Fruit fly (Drosophila melanogaster): ENCODE measurements around the gene mtm.

Gene mtm

dm6 chr2L:6019352-6020131 is 17.3 kb downstream of the mtm start, which contains the start of gene H2.0 (continued):
- peak; percentile 22 for TF ChIP-seq fd64A (GFP tag; optimal IDR thresholded peaks at IDR 0.05)
- TF ChIP-seq CG2678 (tag; optimal IDR thresholded peaks at IDR 0.05): peak; percentile 52
- TF ChIP-seq CG34224 (GFP tag; IDR thresholded peaks at IDR 0.05; ENCODE audit: partially characterized antibody): no peak
- peak; percentile 10 for TF ChIP-seq tin (GFP tag; optimal IDR thresholded peaks at IDR 0.05)
- TF ChIP-seq sc (optimal IDR thresholded peaks at IDR 0.05): no peak
- peak; percentile 37 for TF ChIP-seq sc (GFP tag; optimal IDR thresholded peaks at IDR 0.05)
- peak; percentile 37 for TF ChIP-seq gcm (GFP tag; optimal IDR thresholded peaks at IDR 0.05)
- TF ChIP-seq CG32532 (GFP tag; IDR thresholded peaks at IDR 0.05): no peak
- TF ChIP-seq nerfin-1 (tag; optimal IDR thresholded peaks at IDR 0.05): no peak
- TF ChIP-seq wek (GFP tag; optimal IDR thresholded peaks at IDR 0.05): no peak
- TF ChIP-seq CG17612 (GFP tag; IDR thresholded peaks at IDR 0.05): no peak
- peak; percentile 52 for TF ChIP-seq abd-A (tag; optimal IDR thresholded peaks at IDR 0.05)
- TF ChIP-seq CG1024 (GFP tag; IDR thresholded peaks at IDR 0.05): 0 out of 2 replicates have a peak, but pooled peaks have one; percentile 17
- peak; percentile 18 for TF ChIP-seq Chrac-16 (GFP tag; optimal IDR thresholded peaks at IDR 0.05)
- no peak for TF ChIP-seq CG5953 (GFP tag; IDR thresholded peaks at IDR 0.05)
- 0 out of 3 replicates have a peak, but pooled peaks have one; percentile 16 for TF ChIP-seq Optix (GFP tag; IDR thresholded peaks at IDR 0.05)
- no peak for TF ChIP-seq slp2 (GFP tag; optimal IDR thresholded peaks at IDR 0.05)
- TF ChIP-seq HmgD (GFP tag; optimal IDR thresholded peaks at IDR 0.05): no peak
- 0 out of 2 replicates have a peak, but pooled peaks have one; percentile 11 for TF ChIP-seq danr (GFP tag; IDR thresholded peaks at IDR 0.05)
- peak; percentile 5 for TF ChIP-seq kah (GFP tag; optimal IDR thresholded peaks at IDR 0.05)
- peak; percentile 46 for TF ChIP-seq Oli (tag; optimal IDR thresholded peaks at IDR 0.05)
- no peak for TF ChIP-seq CG10147 (GFP tag; optimal IDR thresholded peaks at IDR 0.05)
- peak; percentile 20 for TF ChIP-seq zen (tag; optimal IDR thresholded peaks at IDR 0.05)
- TF ChIP-seq Rfx (GFP tag; IDR thresholded peaks at IDR 0.05): 0 out of 2 replicates have a peak, but pooled peaks have one; percentile 11
- TF ChIP-seq Ravus (GFP tag; IDR thresholded peaks at IDR 0.05): no peak
- TF ChIP-seq CG17385 (GFP tag; optimal IDR thresholded peaks at IDR 0.05): peak; percentile 8
- no peak for TF ChIP-seq CG12299 (tag; optimal IDR thresholded peaks at IDR 0.05)
- TF ChIP-seq Hmr (GFP tag; optimal IDR thresholded peaks at IDR 0.05): peak; percentile 1
- peak; percentile 52 for TF ChIP-seq CG17829 (tag; optimal IDR thresholded peaks at IDR 0.05)
- no peak for TF ChIP-seq prd (optimal IDR thresholded peaks at IDR 0.05)
- peak; percentile 50; the same call in 2 of the 3 replicates for TF ChIP-seq prd (GFP tag; IDR thresholded peaks at IDR 0.05)
- no peak for TF ChIP-seq Sry-δ (GFP tag; optimal IDR thresholded peaks at IDR 0.05)
- 0 out of 3 replicates have a peak, but pooled peaks have one; percentile 28 for TF ChIP-seq CG11695 (GFP tag; IDR thresholded peaks at IDR 0.05)
- TF ChIP-seq Bgb (GFP tag; IDR thresholded peaks at IDR 0.05; ENCODE audit: partially characterized antibody): 0 out of 2 replicates have a peak, but pooled peaks have one; percentile 10
- TF ChIP-seq CG33557 (GFP tag; optimal IDR thresholded peaks at IDR 0.05): peak; percentile 31
- peak; percentile 26 for TF ChIP-seq Med (GFP tag)
- TF ChIP-seq CG7987 (GFP tag; optimal IDR thresholded peaks at IDR 0.05): no peak
- peak; percentile 74 for TF ChIP-seq CG18262 (tag; optimal IDR thresholded peaks at IDR 0.05)
- peak; percentile 35 for TF ChIP-seq D19A (tag; optimal IDR thresholded peaks at IDR 0.05)
- TF ChIP-seq CG1529 (GFP tag; optimal IDR thresholded peaks at IDR 0.05): peak; percentile 38
- TF ChIP-seq CG10267 (tag; optimal IDR thresholded peaks at IDR 0.05): peak; percentile 27
- TF ChIP-seq bcd (GFP tag; optimal IDR thresholded peaks at IDR 0.05): peak; percentile 19
- no peak for TF ChIP-seq gt (GFP tag; IDR thresholded peaks at IDR 0.05)
- TF ChIP-seq p53 (GFP tag; optimal IDR thresholded peaks at IDR 0.05): no peak
- TF ChIP-seq hbn (GFP tag; IDR thresholded peaks at IDR 0.05; ENCODE audit: partially characterized antibody): no peak
- TF ChIP-seq Blimp-1 (GFP tag; optimal IDR thresholded peaks at IDR 0.05): no peak
- TF ChIP-seq Hr3 (GFP tag; optimal IDR thresholded peaks at IDR 0.05): peak; percentile 8
- peak; percentile 97 for TF ChIP-seq Nf-YC (tag; optimal IDR thresholded peaks at IDR 0.05)
- TF ChIP-seq CG8359 (GFP tag; optimal IDR thresholded peaks at IDR 0.05; ENCODE audit: borderline replicate concordance): no peak

All from whole organism, embryonic.